Worm (Caenorhabditis elegans): ENCODE measurements around the gene F09B12.5.

The F09B12.5 gene

ce11 chrX:15050006-15050405 lies 34.5 kb upstream of the F09B12.5 start:
- TF ChIP-seq Y79H2A.3 (GFP tag; conservative IDR thresholded peaks at IDR 0.05), result no peak
- no peak for TF ChIP-seq D2030.7 (GFP tag; IDR thresholded peaks at IDR 0.05)
- TF ChIP-seq rcor-1 (GFP tag; IDR thresholded peaks at IDR 0.05), result no peak
- TF ChIP-seq pbrm-1 (GFP tag; IDR thresholded peaks at IDR 0.05), result no peak
- no peak for TF ChIP-seq hmg-20 (GFP tag; IDR thresholded peaks at IDR 0.05)
- TF ChIP-seq sdz-38 (tag; optimal IDR thresholded peaks at IDR 0.05), result no peak
- TF ChIP-seq lin-35 (GFP tag; optimal IDR thresholded peaks at IDR 0.05), result no peak
- TF ChIP-seq F10E7.11 (tag; optimal IDR thresholded peaks at IDR 0.05), result no peak
- TF ChIP-seq sea-2 (GFP tag; IDR thresholded peaks at IDR 0.05), result no peak
- TF ChIP-seq mxl-1 (tag; optimal IDR thresholded peaks at IDR 0.05), result no peak
- TF ChIP-seq repo-1 (tag; optimal IDR thresholded peaks at IDR 0.05), result no peak
- no peak for TF ChIP-seq athp-1 (tag; optimal IDR thresholded peaks at IDR 0.05)
- TF ChIP-seq B0336.3 (GFP tag; IDR thresholded peaks at IDR 0.05), result no peak
- TF ChIP-seq nhr-179 (tag; optimal IDR thresholded peaks at IDR 0.05), result no peak
- TF ChIP-seq sptf-2 (GFP tag; optimal IDR thresholded peaks at IDR 0.05), result no peak
- no peak for TF ChIP-seq hrde-1 (tag; optimal IDR thresholded peaks at IDR 0.05; ENCODE audit: borderline replicate concordance)
- TF ChIP-seq akir-1 (GFP tag; optimal IDR thresholded peaks at IDR 0.05), result no peak
- no peak for TF ChIP-seq F33H1.4 (GFP tag; IDR thresholded peaks at IDR 0.05)
- TF ChIP-seq Y56A3A.18 (GFP tag; IDR thresholded peaks at IDR 0.05), result no peak

- TF ChIP-seq egl-18 (GFP tag; IDR thresholded peaks at IDR 0.05), result no peak
- no peak for TF ChIP-seq nfya-2 (GFP tag; IDR thresholded peaks at IDR 0.05)
- TF ChIP-seq lin-40 (tag; optimal IDR thresholded peaks at IDR 0.05), result no peak
- TF ChIP-seq B0261.1 (tag; optimal IDR thresholded peaks at IDR 0.05), result no peak
- no peak for TF ChIP-seq xnd-1 (tag; optimal IDR thresholded peaks at IDR 0.05)
- TF ChIP-seq Y53G8AR.9 (GFP tag; conservative IDR thresholded peaks at IDR 0.05), result no peak
- no peak for TF ChIP-seq gei-17 (GFP tag; optimal IDR thresholded peaks at IDR 0.05)
- TF ChIP-seq Y79H2A.3 (GFP tag; conservative IDR thresholded peaks at IDR 0.05), result no peak
- TF ChIP-seq ztf-18 (tag; optimal IDR thresholded peaks at IDR 0.05), result no peak
- TF ChIP-seq mel-28 (tag; optimal IDR thresholded peaks at IDR 0.05; ENCODE audit: borderline replicate concordance), result no peak
- no peak for TF ChIP-seq ceh-40 (GFP tag; IDR thresholded peaks at IDR 0.05)
- TF ChIP-seq egrh-3 (GFP tag; IDR thresholded peaks at IDR 0.05), result no peak
- no peak for TF ChIP-seq nhr-90 (tag; optimal IDR thresholded peaks at IDR 0.05)
- TF ChIP-seq cebp-2 (GFP tag; IDR thresholded peaks at IDR 0.05), result no peak
- no peak for TF ChIP-seq pha-4 (tag; optimal IDR thresholded peaks at IDR 0.05)
- TF ChIP-seq F39B2.1 (GFP tag; IDR thresholded peaks at IDR 0.05), result no peak
- no peak for TF ChIP-seq let-526 (GFP tag; IDR thresholded peaks at IDR 0.05)
- no peak for TF ChIP-seq ceh-100 (GFP tag; IDR thresholded peaks at IDR 0.05)
- TF ChIP-seq lir-1 (GFP tag; conservative IDR thresholded peaks at IDR 0.05), result no peak
- TF ChIP-seq ztf-22 (GFP tag; optimal IDR thresholded peaks at IDR 0.05), result no peak
Measured at ce11 chrX:15052385-15052784, 32.1 kb upstream of the F09B12.5 start, which contains the start of gene H03G16.6. Gene H03G16.6, plus strand, starts transcription at chrX:15052685.

Measured in whole organism, young adult.